Worm (Caenorhabditis elegans): ENCODE results near the gene T05C1.5.

Gene T05C1.5

DNA sequence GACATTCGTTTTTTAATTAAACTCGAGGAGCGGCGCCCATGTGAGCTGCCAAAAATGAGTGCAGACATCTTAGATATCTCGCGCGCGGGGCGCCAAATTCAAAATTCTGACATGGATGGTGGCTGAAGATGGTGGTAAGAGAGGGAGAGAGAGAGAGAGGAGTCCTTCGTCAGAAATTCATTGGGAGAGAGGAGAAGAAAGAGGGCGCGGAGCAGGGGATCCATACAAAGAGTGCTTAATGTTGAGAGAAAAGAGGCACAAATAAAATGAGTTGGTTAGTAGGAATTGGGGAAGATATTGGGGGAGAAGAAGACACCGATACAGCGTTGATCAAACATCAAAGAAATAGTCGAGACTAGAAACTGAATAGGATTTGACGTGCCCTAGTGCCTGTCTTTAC lies 37.2 kb downstream of the T05C1.5 start:
- no peak for TF ChIP-seq ref-1 (GFP tag; conservative IDR thresholded peaks at IDR 0.05)
- TF ChIP-seq cog-1 (tag; optimal IDR thresholded peaks at IDR 0.05) = no peak
- no peak for TF ChIP-seq ztf-29 (GFP tag; IDR thresholded peaks at IDR 0.05)
- no peak for TF ChIP-seq flt-1 (GFP tag; IDR thresholded peaks at IDR 0.05)
- no peak for TF ChIP-seq med-1 (GFP tag; optimal IDR thresholded peaks at IDR 0.05; ENCODE audit: insufficient read depth)
- no peak for TF ChIP-seq tab-1 (GFP tag; IDR thresholded peaks at IDR 0.05)
- TF ChIP-seq klf-2 (GFP tag; conservative IDR thresholded peaks at IDR 0.05) = no peak
- TF ChIP-seq ztf-23 (GFP tag; IDR thresholded peaks at IDR 0.05) = no peak
- no peak for TF ChIP-seq T22C8.4 (GFP tag; IDR thresholded peaks at IDR 0.05)

DNA sequence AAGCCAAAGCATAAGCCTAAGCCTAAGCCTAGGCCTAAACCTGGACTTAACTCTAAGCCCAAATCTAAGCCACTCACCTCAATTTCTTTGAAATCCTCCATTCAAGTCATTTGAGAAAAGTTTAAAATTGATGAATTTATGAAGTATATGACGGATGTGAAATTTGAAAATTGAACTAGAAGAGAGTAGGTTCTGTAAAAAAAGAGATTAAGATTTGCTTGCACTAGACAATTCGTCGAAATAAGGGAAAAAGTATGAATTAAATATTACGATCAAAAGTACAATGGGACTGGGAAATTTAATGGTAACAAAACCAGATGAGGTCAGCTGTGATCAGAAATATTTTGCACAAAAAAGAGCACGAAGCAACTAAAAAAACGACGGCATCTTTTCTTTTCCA lies 37.6 kb downstream of the T05C1.5 start, which contains the start of gene twk-2:
Gene twk-2 (minus strand): TSS at position 101 of the 400 bp plus-strand sequence.
- TF ChIP-seq flt-1 (GFP tag; IDR thresholded peaks at IDR 0.05) (no peak), ztf-23 (GFP tag; IDR thresholded peaks at IDR 0.05) (no peak), klf-2 (GFP tag; conservative IDR thresholded peaks at IDR 0.05) (no peak), T22C8.4 (GFP tag; IDR thresholded peaks at IDR 0.05) (no peak), ref-1 (GFP tag; conservative IDR thresholded peaks at IDR 0.05) (no peak), ztf-29 (GFP tag; IDR thresholded peaks at IDR 0.05) (no peak), med-1 (GFP tag; optimal IDR thresholded peaks at IDR 0.05; ENCODE audit: insufficient read depth) (no peak), tab-1 (GFP tag; IDR thresholded peaks at IDR 0.05) (no peak), cog-1 (tag; optimal IDR thresholded peaks at IDR 0.05) (no peak)

DNA sequence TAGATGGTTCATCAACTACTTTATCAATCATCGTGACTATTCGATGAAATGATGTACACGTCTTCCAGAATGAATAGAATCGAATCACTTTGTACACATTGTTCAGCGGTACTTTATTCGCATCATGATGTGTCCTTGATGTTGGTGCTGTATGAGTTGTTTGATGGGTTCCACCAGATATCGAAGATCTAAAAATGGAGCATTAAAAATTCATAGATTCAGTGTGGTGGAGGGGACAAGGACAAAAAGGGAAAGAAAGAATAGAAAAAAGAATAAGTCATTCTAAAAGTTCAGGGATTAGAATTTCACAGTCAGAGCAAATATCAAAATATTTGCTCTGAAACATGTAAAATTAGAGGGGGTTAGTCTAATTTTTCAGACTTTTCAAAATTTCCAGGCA lies 45.8 kb downstream of the T05C1.5 start:
- TF ChIP-seq flt-1 (GFP tag; IDR thresholded peaks at IDR 0.05) = no peak
- TF ChIP-seq tab-1 (GFP tag; IDR thresholded peaks at IDR 0.05) = no peak
- no peak for TF ChIP-seq T22C8.4 (GFP tag; IDR thresholded peaks at IDR 0.05)
- TF ChIP-seq ref-1 (GFP tag; conservative IDR thresholded peaks at IDR 0.05) = no peak
- no peak for TF ChIP-seq cog-1 (tag; optimal IDR thresholded peaks at IDR 0.05)
- TF ChIP-seq klf-2 (GFP tag; conservative IDR thresholded peaks at IDR 0.05) = no peak
- no peak for TF ChIP-seq ztf-23 (GFP tag; IDR thresholded peaks at IDR 0.05)
- TF ChIP-seq ztf-29 (GFP tag; IDR thresholded peaks at IDR 0.05) = no peak
- TF ChIP-seq med-1 (GFP tag; optimal IDR thresholded peaks at IDR 0.05; ENCODE audit: insufficient read depth) = no peak

DNA sequence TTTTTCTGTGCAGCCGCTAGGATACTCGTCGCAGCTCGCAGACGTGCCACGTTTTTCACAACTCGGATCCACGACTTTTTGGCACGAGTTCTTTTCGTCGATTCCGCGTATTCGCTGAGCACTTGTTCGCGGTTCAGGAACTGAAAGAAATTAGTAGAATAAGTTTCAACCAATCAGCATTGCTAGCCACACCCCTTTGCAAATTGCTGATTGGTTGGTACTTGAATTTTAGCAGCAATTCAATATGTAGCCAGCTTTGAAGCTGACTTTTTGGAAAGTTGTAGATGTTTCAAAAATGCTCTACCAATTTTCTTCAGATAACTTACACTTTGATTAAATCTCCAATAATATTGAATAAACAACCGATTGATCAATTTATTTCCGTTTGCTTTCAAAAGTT lies 49.4 kb downstream of the T05C1.5 start:
- TF ChIP-seq ref-1 (GFP tag; conservative IDR thresholded peaks at IDR 0.05) = no peak
- TF ChIP-seq med-1 (GFP tag; optimal IDR thresholded peaks at IDR 0.05; ENCODE audit: insufficient read depth) = no peak
- TF ChIP-seq tab-1 (GFP tag; IDR thresholded peaks at IDR 0.05) = no peak
- no peak for TF ChIP-seq ztf-29 (GFP tag; IDR thresholded peaks at IDR 0.05)
- TF ChIP-seq klf-2 (GFP tag; conservative IDR thresholded peaks at IDR 0.05) = no peak
- no peak for TF ChIP-seq flt-1 (GFP tag; IDR thresholded peaks at IDR 0.05)
- no peak for TF ChIP-seq cog-1 (tag; optimal IDR thresholded peaks at IDR 0.05)
- no peak for TF ChIP-seq T22C8.4 (GFP tag; IDR thresholded peaks at IDR 0.05)
- no peak for TF ChIP-seq ztf-23 (GFP tag; IDR thresholded peaks at IDR 0.05)

All from whole organism, midembryonic.